Fruit fly (Drosophila melanogaster) whole organism, embryonic: Measurements from ENCODE around the gene CG8568.

Experiments
- Antp ChIP-seq: fragments of 200-800 bp; sonication (Bioruptor generic); optimal IDR thresholded peaks from 3 replicates; lab custom pipeline; 2016; ENCODE audit warnings: missing biosample characterization, missing genetic modification characterization
- BtbVII ChIP-seq: fragments of 200-800 bp; sonication (Bioruptor generic); optimal IDR thresholded peaks from 3 replicates; lab custom pipeline; 2017; ENCODE audit warnings: missing biosample characterization, mild to moderate bottlenecking, missing genetic modification characterization
- CG10321 ChIP-seq: fragments of 200-800 bp; sonication (Bioruptor generic); IDR thresholded peaks from 2 replicates; pipeline ENCODE4 v1.3.6; 2022; ENCODE audit warnings: missing biosample characterization, missing genetic modification characterization
- CG10366 ChIP-seq: fragments of 200-800 bp; sonication (Bioruptor generic); IDR thresholded peaks from 2 replicates; pipeline ENCODE4 v1.3.6; 2022; ENCODE audit warnings: missing biosample characterization, missing genetic modification characterization
- CG11696 ChIP-seq: fragments of 200-800 bp; sonication (Bioruptor generic); IDR thresholded peaks from 2 replicates; pipeline ENCODE4 v1.3.6; 2022; ENCODE audit warnings: missing biosample characterization, missing genetic modification characterization
- CG12104 ChIP-seq: fragments of 200-800 bp; sonication (Bioruptor generic); optimal IDR thresholded peaks from 3 replicates; lab custom pipeline; 2016; ENCODE audit warnings: missing biosample characterization, missing genetic modification characterization
- CG12155 ChIP-seq: fragments of 200-800 bp; sonication (Bioruptor generic); optimal IDR thresholded peaks from 3 replicates; lab custom pipeline; 2016; ENCODE audit warnings: missing biosample characterization, missing genetic modification characterization
- CG13424 ChIP-seq: fragments of 200-800 bp; sonication (Bioruptor generic); optimal IDR thresholded peaks from 2 replicates; lab custom pipeline; 2019; ENCODE audit warnings: missing biosample characterization, mild to moderate bottlenecking, missing genetic modification characterization, moderate library complexity
- CG17359 ChIP-seq: fragments of 200-800 bp; sonication (Bioruptor generic); optimal IDR thresholded peaks from 3 replicates; lab custom pipeline; 2018; ENCODE audit warnings: missing biosample characterization, mild to moderate bottlenecking, missing genetic modification characterization, moderate library complexity
- CG17361 ChIP-seq: fragments of 200-800 bp; sonication (Bioruptor generic); IDR thresholded peaks from 3 replicates; pipeline ENCODE4 v1.3.6; 2022; ENCODE audit warnings: missing biosample characterization, missing genetic modification characterization
- CG17912 ChIP-seq: fragments of 200-800 bp; sonication (Bioruptor generic); optimal IDR thresholded peaks from 2 replicates; lab custom pipeline; 2018; ENCODE audit warnings: missing biosample characterization, mild to moderate bottlenecking, missing genetic modification characterization
- CG18262 ChIP-seq: fragments of 200-800 bp; optimal IDR thresholded peaks from 3 replicates; lab custom pipeline; 2019; ENCODE audit warnings: missing biosample characterization, mild to moderate bottlenecking, missing genetic modification characterization, moderate library complexity
- CG18476 ChIP-seq: fragments of 200-800 bp; sonication (Bioruptor generic); optimal IDR thresholded peaks from 2 replicates; lab custom pipeline; 2016; ENCODE audit warnings: missing biosample characterization, mild to moderate bottlenecking, missing genetic modification characterization
- CG32772 ChIP-seq: fragments of 200-800 bp; sonication (Bioruptor generic); IDR thresholded peaks from 2 replicates; pipeline ENCODE4 v1.3.6; 2022; ENCODE audit warnings: missing biosample characterization, missing genetic modification characterization
- CG3407 ChIP-seq: fragments of 200-800 bp; sonication (Bioruptor generic); optimal IDR thresholded peaks from 2 replicates; lab custom pipeline; 2018; ENCODE audit warnings: missing biosample characterization, mild to moderate bottlenecking, missing genetic modification characterization
- CG43689 ChIP-seq: fragments of 200-800 bp; sonication (Bioruptor generic); IDR thresholded peaks from 2 replicates; pipeline ENCODE4 v1.3.6; 2022; ENCODE audit warnings: missing biosample characterization, missing genetic modification characterization
- CG4404 ChIP-seq: fragments of 200-800 bp; sonication (Bioruptor generic); IDR thresholded peaks from 2 replicates; pipeline ENCODE4 v1.3.6; 2022; ENCODE audit warnings: missing biosample characterization, missing genetic modification characterization
- CG5180 ChIP-seq: fragments of 200-800 bp; sonication (Bioruptor generic); optimal IDR thresholded peaks from 3 replicates; lab custom pipeline; 2017; ENCODE audit warnings: missing biosample characterization, missing genetic modification characterization, mild to moderate bottlenecking, moderate library complexity, missing genetic modification reagents
- CG6791 ChIP-seq: fragments of 200-800 bp; sonication (Bioruptor generic); IDR thresholded peaks from 3 replicates; pipeline ENCODE4 v1.3.6; 2022; ENCODE audit warnings: missing biosample characterization, missing genetic modification characterization; ENCODE audit not compliant: partially characterized antibody
- CG6813 ChIP-seq: fragments of 200-800 bp; sonication (Bioruptor generic); optimal IDR thresholded peaks from 2 replicates; lab custom pipeline; 2017; ENCODE audit warnings: missing biosample characterization, missing genetic modification characterization, mild to moderate bottlenecking, moderate library complexity, missing genetic modification reagents
- CG8290 ChIP-seq, 3 experiments: fragments of 200-800 bp; sonication (Bioruptor generic); optimal IDR thresholded peaks; 2 replicates each; lab custom pipeline; 2016 to 2019; ENCODE audit warnings: missing biosample characterization in 3 of 3, missing genetic modification characterization in 3 of 3, mild to moderate bottlenecking in 2 of 3, moderate library complexity in 1 of 3
- CG8944 ChIP-seq: fragments of 200-800 bp; sonication (Bioruptor generic); optimal IDR thresholded peaks from 3 replicates; lab custom pipeline; 2016; ENCODE audit warnings: missing biosample characterization, missing genetic modification characterization
- CG9215 ChIP-seq: fragments of 200-800 bp; sonication (Bioruptor generic); IDR thresholded peaks from 2 replicates; pipeline ENCODE4 v1.3.6; 2022; ENCODE audit warnings: missing biosample characterization, missing genetic modification characterization
- Chrac-16 ChIP-seq: fragments of 200-800 bp; sonication (Bioruptor generic); optimal IDR thresholded peaks from 3 replicates; lab custom pipeline; 2016; ENCODE audit warnings: missing biosample characterization, missing genetic modification characterization
- Dll ChIP-seq: fragments of 200-800 bp; sonication (Bioruptor generic); IDR thresholded peaks from 4 replicates; pipeline ENCODE4 v1.3.6; 2022; ENCODE audit warnings: missing biosample characterization, missing genetic modification characterization; ENCODE audit not compliant: partially characterized antibody
- GATAe ChIP-seq: fragments of 200-800 bp; sonication (Bioruptor generic); conservative IDR thresholded peaks from 2 replicates; pipeline ENCODE4 v1.3.6; 2022; ENCODE audit warnings: missing biosample characterization, missing genetic modification characterization
- H2.0 ChIP-seq: fragments of 200-800 bp; sonication (Bioruptor generic); IDR thresholded peaks from 2 replicates; pipeline ENCODE4 v1.3.6; 2022; ENCODE audit warnings: missing biosample characterization, missing genetic modification characterization
- Jarid2 ChIP-seq: fragments of 200-800 bp; sonication (Bioruptor generic); optimal IDR thresholded peaks from 3 replicates; lab custom pipeline; 2017; ENCODE audit warnings: mild to moderate bottlenecking, missing biosample characterization, missing genetic modification reagents, missing genetic modification characterization
- Kr ChIP-seq: fragments of 200-800 bp; sonication (Bioruptor generic); optimal IDR thresholded peaks from 2 replicates; lab custom pipeline; 2017; ENCODE audit warnings: missing biosample characterization, mild to moderate bottlenecking, missing genetic modification characterization
- MESR4 ChIP-seq: fragments of 200-800 bp; sonication (Bioruptor generic); optimal IDR thresholded peaks from 2 replicates; lab custom pipeline; 2018; ENCODE audit warnings: missing biosample characterization, mild to moderate bottlenecking, missing genetic modification characterization, moderate library complexity
- Nf-YA ChIP-seq: fragments of 200-800 bp; sonication (Bioruptor generic); IDR thresholded peaks from 2 replicates; pipeline ENCODE4 v1.3.6; 2022; ENCODE audit warnings: missing biosample characterization, missing genetic modification characterization
- Sry-β ChIP-seq: fragments of 200-800 bp; sonication (Bioruptor generic); optimal IDR thresholded peaks from 2 replicates; lab custom pipeline; 2018; ENCODE audit warnings: missing biosample characterization, mild to moderate bottlenecking, missing genetic modification characterization, moderate library complexity
- aop ChIP-seq: fragments of 200-800 bp; sonication (Bioruptor generic); IDR thresholded peaks from 2 replicates; pipeline ENCODE4 v1.3.6; 2022; ENCODE audit warnings: missing biosample characterization, missing genetic modification characterization
- az2 ChIP-seq: fragments of 200-800 bp; sonication (Bioruptor generic); optimal IDR thresholded peaks from 3 replicates; lab custom pipeline; 2016; ENCODE audit warnings: missing biosample characterization, missing genetic modification characterization
- bigmax ChIP-seq: fragments of 200-800 bp; sonication (Bioruptor generic); optimal IDR thresholded peaks from 2 replicates; lab custom pipeline; 2018; ENCODE audit warnings: missing biosample characterization, mild to moderate bottlenecking, missing genetic modification characterization
- cas ChIP-seq: fragments of 200-800 bp; sonication (Bioruptor generic); IDR thresholded peaks from 2 replicates; pipeline ENCODE4 v1.3.6; 2022; ENCODE audit warnings: missing biosample characterization, missing genetic modification characterization
- chn ChIP-seq: fragments of 200-800 bp; sonication (Bioruptor generic); optimal IDR thresholded peaks from 2 replicates; lab custom pipeline; 2016; ENCODE audit warnings: missing biosample characterization, missing genetic modification characterization
- disco-r ChIP-seq: fragments of 200-800 bp; sonication (Bioruptor generic); optimal IDR thresholded peaks from 2 replicates; lab custom pipeline; 2016; ENCODE audit warnings: missing biosample characterization, missing genetic modification characterization
- ems ChIP-seq: fragments of 200-800 bp; sonication (Bioruptor generic); optimal IDR thresholded peaks from 3 replicates; lab custom pipeline; 2016; ENCODE audit warnings: missing biosample characterization, missing genetic modification characterization
- esg ChIP-seq: fragments of 200-800 bp; sonication (Bioruptor generic); conservative IDR thresholded peaks from 2 replicates; pipeline ENCODE4 v1.3.6; 2022; ENCODE audit warnings: missing biosample characterization, missing genetic modification characterization
- gcm ChIP-seq: fragments of 200-800 bp; sonication (Bioruptor generic); optimal IDR thresholded peaks from 2 replicates; lab custom pipeline; 2019; ENCODE audit warnings: missing biosample characterization, mild to moderate bottlenecking, missing genetic modification characterization, moderate library complexity
- gcm2 ChIP-seq: fragments of 200-800 bp; sonication (Bioruptor generic); optimal IDR thresholded peaks from 2 replicates; lab custom pipeline; 2016; ENCODE audit warnings: missing biosample characterization, missing genetic modification characterization
- gfzf ChIP-seq: fragments of 200-800 bp; sonication (Bioruptor generic); optimal IDR thresholded peaks from 2 replicates; lab custom pipeline; 2016; ENCODE audit warnings: missing biosample characterization, mild to moderate bottlenecking, missing genetic modification characterization, moderate library complexity
- gro ChIP-seq: fragments of 200-800 bp; sonication (Bioruptor generic); optimal IDR thresholded peaks from 2 replicates; lab custom pipeline; 2016; ENCODE audit warnings: missing biosample characterization, missing genetic modification characterization
- inv ChIP-seq: fragments of 200-800 bp; sonication (Bioruptor generic); IDR thresholded peaks from 2 replicates; pipeline ENCODE4 v1.3.6; 2022; ENCODE audit warnings: missing biosample characterization, missing genetic modification characterization; ENCODE audit not compliant: partially characterized antibody
- jumu ChIP-seq: fragments of 200-800 bp; sonication (Bioruptor generic); optimal IDR thresholded peaks from 3 replicates; lab custom pipeline; 2016; ENCODE audit warnings: missing biosample characterization, missing genetic modification characterization
- mirr ChIP-seq: fragments of 200-800 bp; sonication (Bioruptor generic); optimal IDR thresholded peaks from 3 replicates; lab custom pipeline; 2018; ENCODE audit warnings: missing biosample characterization, mild to moderate bottlenecking, missing genetic modification characterization
- row ChIP-seq: fragments of 200-800 bp; sonication (Bioruptor generic); IDR thresholded peaks from 3 replicates; pipeline ENCODE4 v1.3.6; 2022; ENCODE audit warnings: missing biosample characterization, missing genetic modification characterization
- salm ChIP-seq: fragments of 200-800 bp; sonication (Bioruptor generic); optimal IDR thresholded peaks from 2 replicates; lab custom pipeline; 2018; ENCODE audit warnings: missing biosample characterization, mild to moderate bottlenecking, missing genetic modification characterization
- toy ChIP-seq: fragments of 200-800 bp; sonication (Bioruptor generic); IDR thresholded peaks from 2 replicates; pipeline ENCODE4 v1.3.6; 2022; ENCODE audit warnings: missing biosample characterization, missing genetic modification characterization

Gene CG8568

dm6 chrX:17472930-17473668 lies 20.8 kb upstream of the CG8568 start (continued):
- TF ChIP-seq toy (GFP tag; lab: Robert Waterston, UW) (no peak), CG9215 (GFP tag; lab: Robert Waterston, UW) (no peak), Chrac-16 (GFP tag; lab: Kevin White, UChicago) (no peak), CG4404 (GFP tag; lab: Robert Waterston, UW) (no peak), gcm (GFP tag; lab: Kevin White, UChicago) (no peak), bigmax (GFP tag; lab: Kevin White, UChicago) (no peak), CG8290 (GFP tag; optimal IDR thresholded peaks at IDR 0.05; lab: Kevin White, UChicago) (peak; percentile 9), CG8290 (tag; optimal IDR thresholded peaks at IDR 0.05; lab: Kevin White, UChicago) (no peak), esg (GFP tag; lab: Robert Waterston, UW) (no peak), CG6791 (no peak), CG10366 (GFP tag; lab: Robert Waterston, UW) (no peak), CG3407 (GFP tag; lab: Kevin White, UChicago) (peak; percentile 69), CG17359 (tag; lab: Kevin White, UChicago) (peak; percentile 61), CG32772 (GFP tag; lab: Robert Waterston, UW) (no peak; the same call in 1 of the 2 replicates), H2.0 (GFP tag; lab: Robert Waterston, UW) (no peak), aop (GFP tag; lab: Robert Waterston, UW) (no peak), BtbVII (GFP tag; lab: Kevin White, UChicago) (no peak), CG5180 (GFP tag; lab: Kevin White, UChicago) (no peak), CG11696 (GFP tag; lab: Robert Waterston, UW) (0 out of 2 replicates have a peak, but pooled peaks have one; percentile 12), inv (GFP tag; lab: Robert Waterston, UW) (no peak), disco-r (GFP tag; lab: Kevin White, UChicago) (no peak), gcm2 (no peak), CG12155 (no peak), CG17361 (no peak), cas (GFP tag; lab: Robert Waterston, UW) (no peak), CG8944 (no peak), Antp (GFP tag; lab: Kevin White, UChicago) (no peak), GATAe (GFP tag; lab: Robert Waterston, UW) (peak; percentile 29; the same call in 1 of the 2 replicates), Dll (no peak), az2 (GFP tag; lab: Kevin White, UChicago) (no peak), row (GFP tag; lab: Robert Waterston, UW) (no peak), chn (GFP tag; lab: Kevin White, UChicago) (no peak), Sry-β (GFP tag; lab: Kevin White, UChicago) (no peak), gfzf (GFP tag; lab: Kevin White, UChicago) (no peak), CG43689 (GFP tag; lab: Robert Waterston, UW) (no peak), Jarid2 (no peak), salm (tag; lab: Kevin White, UChicago) (peak; percentile 7), Kr (GFP tag; lab: Kevin White, UChicago) (no peak), CG17912 (no peak), CG18476 (GFP tag; lab: Kevin White, UChicago) (peak; percentile 14), Nf-YA (GFP tag; lab: Robert Waterston, UW) (no peak), jumu (GFP tag; lab: Kevin White, UChicago) (no peak), MESR4 (GFP tag; lab: Kevin White, UChicago) (no peak), gro (GFP tag; lab: Kevin White, UChicago) (no peak), CG13424 (tag; lab: Kevin White, UChicago) (no peak), ems (GFP tag; lab: Kevin White, UChicago) (no peak), CG6813 (GFP tag; lab: Kevin White, UChicago) (peak; percentile 41), CG12104 (GFP tag; lab: Kevin White, UChicago) (peak; percentile 51), CG18262 (tag; lab: Kevin White, UChicago) (no peak), mirr (GFP tag; lab: Kevin White, UChicago) (no peak), CG10321 (no peak)
